Worm (Caenorhabditis elegans): ENCODE data around the gene bath-30.

ce11 chrII:3337039-3337438 is 9.1 kb downstream of the bath-30 start, which contains the start of gene F14D2.19:
- TF ChIP-seq nhr-12 (tag; optimal IDR thresholded peaks at IDR 0.05) (no peak), snpc-4 (tag; optimal IDR thresholded peaks at IDR 0.05) (no peak), unc-130 (tag; optimal IDR thresholded peaks at IDR 0.05) (no peak), ceh-82 (tag; optimal IDR thresholded peaks at IDR 0.05) (no peak)
